Fruit fly (Drosophila melanogaster): ENCODE data around the gene Rcd2.

The Rcd2 gene

DNA sequence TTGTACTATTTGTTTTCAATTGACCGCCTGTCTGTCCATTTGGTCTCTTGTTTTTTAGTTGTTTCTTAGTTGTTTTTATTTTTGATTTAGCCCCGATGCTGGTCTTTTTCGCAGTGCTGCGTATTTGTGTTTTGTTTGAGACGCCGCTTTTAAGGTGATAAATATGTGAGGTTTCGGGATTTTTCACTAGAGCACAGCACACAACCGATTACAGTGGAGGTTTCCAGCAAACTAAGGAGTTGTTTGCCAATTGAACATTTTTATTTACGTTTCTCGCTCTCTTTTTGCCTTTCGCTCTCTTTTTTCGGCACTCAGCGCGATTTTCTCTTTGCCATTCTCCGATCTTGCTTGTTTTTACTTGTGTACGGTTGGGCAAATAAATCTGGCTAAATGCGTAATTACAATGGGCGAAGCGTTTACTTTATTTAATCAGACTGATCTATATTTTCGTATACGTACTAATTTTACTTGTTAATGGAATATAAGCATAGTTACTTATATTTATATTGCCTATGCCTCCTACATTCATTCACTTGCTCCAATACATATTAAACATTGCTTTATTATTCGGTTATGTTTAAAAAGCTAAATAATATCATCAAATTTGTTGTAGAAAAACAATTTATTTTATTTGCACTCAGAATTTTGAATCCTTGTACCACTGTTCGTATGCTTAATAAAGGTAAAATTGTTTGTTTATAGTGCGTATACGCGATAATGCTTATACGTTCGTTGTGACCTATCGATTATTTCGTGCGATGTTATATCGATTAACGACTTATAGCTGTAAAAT lies at the start of gene Rcd2:
Gene Rcd2, minus strand, starts transcription at position 236 of the 793 bp plus-strand sequence.
- peak; percentile 80 for TF ChIP-seq CG7045 (GFP tag; optimal IDR thresholded peaks at IDR 0.05)
- TF ChIP-seq bab1 (GFP tag; optimal IDR thresholded peaks at IDR 0.05), result peak; percentile 76
- TF ChIP-seq pad (GFP tag; optimal IDR thresholded peaks at IDR 0.05), result peak; percentile 47
- peak; percentile 84 for TF ChIP-seq kay (GFP tag; ENCODE audit: borderline replicate concordance)
- peak; percentile 9 for TF ChIP-seq tj (GFP tag; optimal IDR thresholded peaks at IDR 0.05)
- TF ChIP-seq CG12768 (GFP tag; optimal IDR thresholded peaks at IDR 0.05), result peak; percentile 89
- TF ChIP-seq Hr96 (GFP tag; optimal IDR thresholded peaks at IDR 0.05), result peak; percentile 65
- peak; percentile 45 for TF ChIP-seq Mnt (GFP tag; optimal IDR thresholded peaks at IDR 0.05)
- peak; percentile 19 for TF ChIP-seq CG1620 (GFP tag; optimal IDR thresholded peaks at IDR 0.05)
- peak; percentile 87 for TF ChIP-seq CG11617 (GFP tag; optimal IDR thresholded peaks at IDR 0.05)
- peak; percentile 85 for TF ChIP-seq cic (GFP tag; optimal IDR thresholded peaks at IDR 0.05)
- TF ChIP-seq ovo (GFP tag; optimal IDR thresholded peaks at IDR 0.05), result no peak
- peak; percentile 71 for TF ChIP-seq CG5204 (GFP tag; optimal IDR thresholded peaks at IDR 0.05)
- peak; percentile 87 for TF ChIP-seq CG7101 (tag; optimal IDR thresholded peaks at IDR 0.05)
- TF ChIP-seq CG33017 (tag; optimal IDR thresholded peaks at IDR 0.05), result peak; percentile 91
- TF ChIP-seq toe (GFP tag; optimal IDR thresholded peaks at IDR 0.05), result peak; percentile 66
- TF ChIP-seq Clk (GFP tag; optimal IDR thresholded peaks at IDR 0.05), result peak; percentile 34
- TF ChIP-seq Crg-1 (GFP tag; optimal IDR thresholded peaks at IDR 0.05), result no peak
- TF ChIP-seq CG14711 (tag; optimal IDR thresholded peaks at IDR 0.05), result peak; percentile 76
- no peak for TF ChIP-seq cnc (optimal IDR thresholded peaks at IDR 0.05)

dm6 chr3L:20588533-20588932 lies 48.3 kb upstream of the Rcd2 start:
- TF ChIP-seq cnc (optimal IDR thresholded peaks at IDR 0.05) (no peak), CG33017 (tag; optimal IDR thresholded peaks at IDR 0.05) (no peak), tj (GFP tag; optimal IDR thresholded peaks at IDR 0.05) (no peak), CG7045 (GFP tag; optimal IDR thresholded peaks at IDR 0.05) (no peak), CG14711 (tag; optimal IDR thresholded peaks at IDR 0.05) (no peak), CG1620 (GFP tag; optimal IDR thresholded peaks at IDR 0.05) (no peak), bab1 (GFP tag; optimal IDR thresholded peaks at IDR 0.05) (no peak), pad (GFP tag; optimal IDR thresholded peaks at IDR 0.05) (no peak), toe (GFP tag; optimal IDR thresholded peaks at IDR 0.05) (no peak), kay (GFP tag; ENCODE audit: borderline replicate concordance) (no peak)

DNA sequence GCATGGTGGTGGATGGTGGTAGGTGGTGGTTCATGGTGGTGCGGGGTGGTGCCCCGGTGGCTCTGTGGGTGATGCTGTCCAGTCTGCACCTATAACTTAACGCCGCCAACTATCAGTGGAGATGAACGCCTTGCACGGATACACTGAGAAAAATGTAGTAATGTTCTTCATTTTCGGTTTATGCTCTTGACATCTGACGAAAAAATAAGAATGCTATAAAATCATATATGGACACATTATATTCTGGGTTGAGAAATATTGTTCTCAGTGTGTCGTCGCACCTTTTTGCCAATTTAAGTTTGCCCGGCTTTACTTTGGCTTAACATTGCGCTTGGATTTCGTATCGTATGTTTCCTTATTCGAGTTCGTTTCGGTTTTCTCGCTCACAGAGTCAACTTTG lies 45.8 kb upstream of the Rcd2 start:
- TF ChIP-seq CG33017 (tag; optimal IDR thresholded peaks at IDR 0.05) (no peak), Clk (GFP tag; optimal IDR thresholded peaks at IDR 0.05) (no peak), CG7045 (GFP tag; optimal IDR thresholded peaks at IDR 0.05) (no peak), cnc (optimal IDR thresholded peaks at IDR 0.05) (no peak), ovo (GFP tag; optimal IDR thresholded peaks at IDR 0.05) (no peak), CG5204 (GFP tag; optimal IDR thresholded peaks at IDR 0.05) (no peak), pad (GFP tag; optimal IDR thresholded peaks at IDR 0.05) (no peak), tj (GFP tag; optimal IDR thresholded peaks at IDR 0.05) (no peak), bab1 (GFP tag; optimal IDR thresholded peaks at IDR 0.05) (no peak), CG11617 (GFP tag; optimal IDR thresholded peaks at IDR 0.05) (no peak), CG12768 (GFP tag; optimal IDR thresholded peaks at IDR 0.05) (no peak), Crg-1 (GFP tag; optimal IDR thresholded peaks at IDR 0.05) (no peak), kay (GFP tag; ENCODE audit: borderline replicate concordance) (no peak), CG7101 (tag; optimal IDR thresholded peaks at IDR 0.05) (no peak), Hr96 (GFP tag; optimal IDR thresholded peaks at IDR 0.05) (no peak)

- TF ChIP-seq cic (GFP tag; optimal IDR thresholded peaks at IDR 0.05), result no peak
- no peak for TF ChIP-seq bab1 (GFP tag; optimal IDR thresholded peaks at IDR 0.05)
- TF ChIP-seq toe (GFP tag; optimal IDR thresholded peaks at IDR 0.05), result no peak
- TF ChIP-seq cnc (optimal IDR thresholded peaks at IDR 0.05), result no peak
- TF ChIP-seq CG33017 (tag; optimal IDR thresholded peaks at IDR 0.05), result no peak
- no peak for TF ChIP-seq CG7101 (tag; optimal IDR thresholded peaks at IDR 0.05)
- no peak for TF ChIP-seq kay (GFP tag; ENCODE audit: borderline replicate concordance)
- no peak for TF ChIP-seq CG5204 (GFP tag; optimal IDR thresholded peaks at IDR 0.05)
- TF ChIP-seq pad (GFP tag; optimal IDR thresholded peaks at IDR 0.05), result no peak
- no peak for TF ChIP-seq Hr96 (GFP tag; optimal IDR thresholded peaks at IDR 0.05)
- TF ChIP-seq CG11617 (GFP tag; optimal IDR thresholded peaks at IDR 0.05), result no peak
- no peak for TF ChIP-seq CG14711 (tag; optimal IDR thresholded peaks at IDR 0.05)
- TF ChIP-seq CG7045 (GFP tag; optimal IDR thresholded peaks at IDR 0.05), result no peak
Measured at dm6 chr3L:20583919-20584318, 43.7 kb upstream of the Rcd2 start.

DNA sequence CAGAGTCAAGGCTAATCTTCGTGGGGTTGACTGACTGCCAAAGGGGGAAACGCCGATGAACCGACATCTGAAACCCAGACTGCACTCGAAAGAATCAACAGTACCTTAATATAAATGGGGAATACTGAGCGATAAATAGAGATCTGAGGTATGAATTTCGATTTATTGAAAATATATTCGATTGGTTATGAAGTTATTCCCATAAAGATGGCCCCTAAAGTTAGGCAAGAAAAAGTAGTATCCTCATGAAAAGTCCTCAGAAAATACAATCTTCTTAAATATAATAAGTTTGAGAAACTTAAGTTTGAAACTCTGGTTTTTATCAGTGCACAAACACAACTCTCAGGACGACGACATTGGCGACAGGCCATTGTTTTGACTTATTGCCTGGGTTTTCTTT lies 42.1 kb upstream of the Rcd2 start:
- TF ChIP-seq CG33017 (tag; optimal IDR thresholded peaks at IDR 0.05) (no peak), Mnt (GFP tag; optimal IDR thresholded peaks at IDR 0.05) (no peak), cic (GFP tag; optimal IDR thresholded peaks at IDR 0.05) (no peak), CG7045 (GFP tag; optimal IDR thresholded peaks at IDR 0.05) (no peak), kay (GFP tag; ENCODE audit: borderline replicate concordance) (no peak), CG11617 (GFP tag; optimal IDR thresholded peaks at IDR 0.05) (no peak), Clk (GFP tag; optimal IDR thresholded peaks at IDR 0.05) (no peak), toe (GFP tag; optimal IDR thresholded peaks at IDR 0.05) (no peak), CG14711 (tag; optimal IDR thresholded peaks at IDR 0.05) (no peak), Hr96 (GFP tag; optimal IDR thresholded peaks at IDR 0.05) (no peak), pad (GFP tag; optimal IDR thresholded peaks at IDR 0.05) (no peak), Crg-1 (GFP tag; optimal IDR thresholded peaks at IDR 0.05) (no peak), CG1620 (GFP tag; optimal IDR thresholded peaks at IDR 0.05) (no peak), CG7101 (tag; optimal IDR thresholded peaks at IDR 0.05) (no peak), tj (GFP tag; optimal IDR thresholded peaks at IDR 0.05) (no peak)

- no peak for TF ChIP-seq CG33017 (tag; optimal IDR thresholded peaks at IDR 0.05)
- TF ChIP-seq CG12768 (GFP tag; optimal IDR thresholded peaks at IDR 0.05), result no peak
- TF ChIP-seq kay (GFP tag; ENCODE audit: borderline replicate concordance), result no peak
- no peak for TF ChIP-seq CG1620 (GFP tag; optimal IDR thresholded peaks at IDR 0.05)
- no peak for TF ChIP-seq ovo (GFP tag; optimal IDR thresholded peaks at IDR 0.05)
- TF ChIP-seq CG7045 (GFP tag; optimal IDR thresholded peaks at IDR 0.05), result no peak
- no peak for TF ChIP-seq Crg-1 (GFP tag; optimal IDR thresholded peaks at IDR 0.05)
- no peak for TF ChIP-seq pad (GFP tag; optimal IDR thresholded peaks at IDR 0.05)
Measured at dm6 chr3L:20580614-20581013, 40.4 kb upstream of the Rcd2 start.

All from whole organism, adult.